Worm (Caenorhabditis elegans) whole organism, L3 larva: ENCODE data around the gene mrp-4.

ENCODE experiments used
- ZK546.5 ChIP-seq: sonication (generic microtip); optimal IDR thresholded peaks from 2 replicates; lab custom pipeline; 2017; ENCODE audit warnings: missing biosample characterization, missing genetic modification characterization
- aly-2 ChIP-seq: fragments of 150-350 bp; optimal IDR thresholded peaks from 2 replicates; lab custom pipeline; 2014; ENCODE audit warnings: missing biosample characterization, missing genetic modification characterization
- ama-1 ChIP-seq: fragments of 150-350 bp; optimal IDR thresholded peaks from 2 replicates; lab custom pipeline; 2018
- ceh-16 ChIP-seq: sonication (generic microtip); optimal IDR thresholded peaks from 2 replicates; lab custom pipeline; 2017; ENCODE audit warnings: missing biosample characterization, missing genetic modification characterization
- ceh-28 ChIP-seq: fragments of 150-350 bp; optimal IDR thresholded peaks from 2 replicates; lab custom pipeline; 2014; ENCODE audit warnings: missing biosample characterization, missing genetic modification reagents, missing genetic modification characterization
- ceh-82 ChIP-seq: fragments of 150-350 bp; optimal IDR thresholded peaks from 2 replicates; lab custom pipeline; 2014; ENCODE audit warnings: missing biosample characterization, missing genetic modification characterization
- ceh-9 ChIP-seq: sonication (generic microtip); optimal IDR thresholded peaks from 2 replicates; lab custom pipeline; 2018; ENCODE audit warnings: missing biosample characterization, missing genetic modification characterization
- daf-12 ChIP-seq: fragments of 150-350 bp; optimal IDR thresholded peaks from 2 replicates; lab custom pipeline; 2014; ENCODE audit warnings: missing biosample characterization, missing genetic modification reagents, missing genetic modification characterization
- egl-27 ChIP-seq: sonication (generic microtip); optimal IDR thresholded peaks from 4 replicates; lab custom pipeline; 2017; ENCODE audit warnings: missing biosample characterization, missing genetic modification reagents, missing genetic modification characterization
- egl-5 ChIP-seq: fragments of 150-350 bp; optimal IDR thresholded peaks from 2 replicates; lab custom pipeline; 2017; ENCODE audit warnings: missing biosample characterization, missing genetic modification reagents, missing genetic modification characterization, inconsistent platforms
- elt-1 ChIP-seq: fragments of 150-350 bp; optimal IDR thresholded peaks from 2 replicates; lab custom pipeline; 2014; ENCODE audit warnings: missing biosample characterization, missing genetic modification characterization
- elt-2 ChIP-seq: sonication (generic microtip); optimal IDR thresholded peaks from 2 replicates; lab custom pipeline; 2016; ENCODE audit warnings: missing genetic modification reagents, mild to moderate bottlenecking, missing genetic modification characterization, missing compliant biosample characterization
- elt-3 ChIP-seq, 3 experiments: fragments of 150-350 bp in 1 of 3; sonication (generic microtip) in 2 of 3; optimal IDR thresholded peaks; 2 replicates in 2 of 3; 4 replicates in 1 of 3; lab custom pipeline; 2014 to 2017; ENCODE audit warnings: missing biosample characterization in 3 of 3, missing genetic modification characterization in 3 of 3
- eor-1 ChIP-seq, 2 experiments: fragments of 150-350 bp; optimal IDR thresholded peaks; 2 replicates each; lab custom pipeline; 2014 to 2018; ENCODE audit warnings: missing biosample characterization in 2 of 2, missing genetic modification characterization in 2 of 2
- fkh-10 ChIP-seq: sonication (generic microtip); optimal IDR thresholded peaks from 2 replicates; lab custom pipeline; 2017; ENCODE audit warnings: missing biosample characterization, missing genetic modification reagents, missing genetic modification characterization
- fkh-2 ChIP-seq: fragments of 150-350 bp; optimal IDR thresholded peaks from 2 replicates; lab custom pipeline; 2014; ENCODE audit warnings: missing biosample characterization, missing genetic modification reagents, missing genetic modification characterization
- fos-1 ChIP-seq: fragments of 150-350 bp; optimal IDR thresholded peaks from 2 replicates; lab custom pipeline; 2014; ENCODE audit warnings: missing biosample characterization, missing genetic modification characterization
- hmg-11 ChIP-seq: sonication (generic microtip); optimal IDR thresholded peaks from 2 replicates; lab custom pipeline; 2016; ENCODE audit warnings: missing genetic modification characterization, missing compliant biosample characterization
- lin-15B ChIP-seq: fragments of 150-350 bp; optimal IDR thresholded peaks from 2 replicates; lab custom pipeline; 2014; ENCODE audit warnings: missing biosample characterization, missing genetic modification characterization
- lin-39 ChIP-seq: fragments of 150-350 bp; optimal IDR thresholded peaks from 2 replicates; lab custom pipeline; 2018; ENCODE audit warnings: missing biosample characterization, missing genetic modification reagents, missing genetic modification characterization
- mml-1 ChIP-seq: fragments of 150-350 bp; sonication (generic microtip); optimal IDR thresholded peaks from 3 replicates; lab custom pipeline; 2014; ENCODE audit warnings: missing biosample characterization, missing genetic modification characterization
- nfya-1 ChIP-seq: sonication (generic microtip); optimal IDR thresholded peaks from 2 replicates; lab custom pipeline; 2017; ENCODE audit warnings: missing genetic modification characterization, mild to moderate bottlenecking, missing compliant biosample characterization, antibody characterized with exemption, moderate library complexity; ENCODE audit not compliant: insufficient read depth
- nhr-11 ChIP-seq: fragments of 150-350 bp; optimal IDR thresholded peaks from 2 replicates; lab custom pipeline; 2014; ENCODE audit warnings: missing biosample characterization, missing genetic modification characterization
- nhr-12 ChIP-seq: fragments of 150-350 bp; optimal IDR thresholded peaks from 2 replicates; lab custom pipeline; 2014; ENCODE audit warnings: missing biosample characterization, missing genetic modification characterization
- nhr-237 ChIP-seq: fragments of 150-350 bp; optimal IDR thresholded peaks from 2 replicates; lab custom pipeline; 2014; ENCODE audit warnings: missing biosample characterization, missing genetic modification characterization
- nhr-25 ChIP-seq: sonication (generic microtip); optimal IDR thresholded peaks from 2 replicates; lab custom pipeline; 2017; ENCODE audit warnings: missing biosample characterization, missing genetic modification characterization
- nhr-43 ChIP-seq: sonication (generic microtip); optimal IDR thresholded peaks from 2 replicates; lab custom pipeline; 2016; ENCODE audit warnings: mild to moderate bottlenecking, missing genetic modification characterization, missing compliant biosample characterization; ENCODE audit not compliant: poor library complexity, severe bottlenecking
- nhr-67 ChIP-seq: fragments of 150-350 bp; optimal IDR thresholded peaks from 2 replicates; lab custom pipeline; 2014; ENCODE audit warnings: missing biosample characterization, missing genetic modification characterization
- pha-4 ChIP-seq: fragments of 150-350 bp; optimal IDR thresholded peaks from 2 replicates; lab custom pipeline; 2014; ENCODE audit warnings: missing biosample characterization, missing genetic modification reagents, missing genetic modification characterization
- pqm-1 ChIP-seq: fragments of 150-350 bp; optimal IDR thresholded peaks from 2 replicates; lab custom pipeline; 2017; ENCODE audit warnings: missing biosample characterization, missing genetic modification characterization, inconsistent platforms
- sea-2 ChIP-seq: fragments of 150-350 bp; sonication (generic microtip); optimal IDR thresholded peaks from 4 replicates; lab custom pipeline; 2014; ENCODE audit warnings: missing biosample characterization, missing genetic modification reagents, missing genetic modification characterization
- skn-1 ChIP-seq: fragments of 150-350 bp; optimal IDR thresholded peaks from 2 replicates; lab custom pipeline; 2014; ENCODE audit warnings: missing biosample characterization, missing genetic modification characterization
- tbx-2 ChIP-seq: sonication (generic microtip); optimal IDR thresholded peaks from 2 replicates; lab custom pipeline; 2016; ENCODE audit warnings: mild to moderate bottlenecking, missing genetic modification characterization, missing compliant biosample characterization
- unc-39 ChIP-seq: sonication (generic microtip); optimal IDR thresholded peaks from 4 replicates; lab custom pipeline; 2017; ENCODE audit warnings: missing biosample characterization, missing genetic modification characterization
- unc-62 ChIP-seq: fragments of 150-350 bp; sonication (generic microtip); optimal IDR thresholded peaks from 4 replicates; lab custom pipeline; 2014; ENCODE audit warnings: missing biosample characterization, missing genetic modification reagents, missing genetic modification characterization
- zag-1 ChIP-seq: fragments of 150-350 bp; optimal IDR thresholded peaks from 2 replicates; lab custom pipeline; 2014; ENCODE audit warnings: missing biosample characterization, missing genetic modification characterization
- ztf-4 ChIP-seq: fragments of 150-350 bp; optimal IDR thresholded peaks from 2 replicates; lab custom pipeline; 2014; ENCODE audit warnings: missing biosample characterization, missing genetic modification characterization

The mrp-4 gene

DNA sequence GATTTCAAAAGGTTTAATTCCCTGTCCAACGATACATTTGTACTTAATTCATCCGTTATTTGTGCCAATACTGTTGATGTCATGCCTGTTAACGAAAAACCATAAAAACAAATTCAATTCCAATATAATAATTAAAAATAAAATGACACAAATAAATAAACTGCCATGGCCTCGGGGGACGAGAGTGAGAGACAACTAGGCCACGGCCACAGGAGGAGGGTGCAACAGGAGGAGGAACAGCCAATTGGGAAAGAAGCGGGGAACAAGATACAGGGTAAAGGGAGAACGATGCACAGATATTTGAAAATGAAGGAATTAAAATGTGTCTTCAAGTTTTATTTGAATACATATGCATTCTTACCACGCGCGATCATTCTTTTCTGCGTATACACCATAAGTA is 33.3 kb downstream of the mrp-4 start, which contains the start of gene F21G4.6:
TSS of gene F21G4.6 (minus strand) at position 87 of the 400 bp plus-strand sequence.
- TF ChIP-seq elt-2 (tag; lab: Kevin White, UChicago) (no peak), egl-5 (tag; lab: Kevin White, UChicago) (no peak), nfya-1 (peak; percentile 78), ztf-4 (tag; lab: Kevin White, UChicago) (no peak), fos-1 (no peak), nhr-11 (tag; lab: Kevin White, UChicago) (no peak)

DNA sequence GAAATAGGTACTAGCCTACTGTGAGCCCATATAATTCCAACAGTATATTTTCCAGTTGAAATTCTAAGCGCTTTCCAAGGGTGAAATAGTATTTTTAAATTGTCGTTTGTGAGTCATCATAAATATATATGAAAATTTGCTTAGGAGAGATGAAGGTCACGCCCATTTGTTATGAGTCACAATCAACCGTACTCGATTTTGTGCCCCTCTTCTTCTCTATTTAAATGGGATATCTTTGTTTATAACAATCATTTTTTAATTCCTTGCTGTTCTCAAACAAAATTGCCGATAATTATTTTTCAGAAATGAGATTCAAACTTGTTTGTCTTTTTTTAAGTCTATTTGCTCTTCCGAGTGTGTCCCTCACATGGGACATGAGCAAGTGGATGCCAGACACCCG is 34.9 kb downstream of the mrp-4 start, which contains the start of gene folr-1:
TSS of gene folr-1 (plus strand) at position 301 of the 400 bp plus-strand sequence.
- no peak for TF ChIP-seq nhr-237
- no peak for TF ChIP-seq fkh-2 (tag; lab: Kevin White, UChicago)
- TF ChIP-seq fkh-10 (GFP tag; lab: Kevin White, UChicago) = no peak
- no peak for TF ChIP-seq egl-27 (tag; lab: Kevin White, UChicago)
- TF ChIP-seq nhr-11 (tag; lab: Kevin White, UChicago) = no peak
- TF ChIP-seq nhr-43 (tag; lab: Kevin White, UChicago) = no peak
- no peak for TF ChIP-seq zag-1 (tag; lab: Kevin White, UChicago)
- TF ChIP-seq daf-12 (tag; lab: Kevin White, UChicago) = no peak
- TF ChIP-seq nhr-25 = no peak

DNA sequence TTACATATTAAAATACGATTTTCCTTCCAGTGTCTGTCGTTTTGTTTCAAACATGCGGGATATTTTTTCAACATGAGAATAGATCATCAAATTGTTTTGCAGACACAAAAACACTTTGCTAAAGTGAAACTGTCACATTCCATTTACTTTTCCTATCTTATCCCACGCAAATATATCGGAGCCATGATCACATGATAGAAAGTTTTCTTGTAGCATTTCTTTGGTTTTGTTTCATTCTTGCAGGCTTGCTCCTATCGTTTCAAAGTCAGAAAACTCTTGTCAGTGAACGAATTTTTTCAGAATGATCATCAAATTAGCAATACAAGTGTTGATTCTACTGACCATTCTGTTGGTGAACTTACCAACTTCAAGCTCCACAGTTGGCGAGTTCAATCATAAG is 37.2 kb downstream of the mrp-4 start, which contains the start of gene C17G1.2:
TSS of gene C17G1.2 (plus strand) at position 301 of the 400 bp plus-strand sequence.
- no peak for TF ChIP-seq aly-2 (tag; lab: Kevin White, UChicago)

DNA sequence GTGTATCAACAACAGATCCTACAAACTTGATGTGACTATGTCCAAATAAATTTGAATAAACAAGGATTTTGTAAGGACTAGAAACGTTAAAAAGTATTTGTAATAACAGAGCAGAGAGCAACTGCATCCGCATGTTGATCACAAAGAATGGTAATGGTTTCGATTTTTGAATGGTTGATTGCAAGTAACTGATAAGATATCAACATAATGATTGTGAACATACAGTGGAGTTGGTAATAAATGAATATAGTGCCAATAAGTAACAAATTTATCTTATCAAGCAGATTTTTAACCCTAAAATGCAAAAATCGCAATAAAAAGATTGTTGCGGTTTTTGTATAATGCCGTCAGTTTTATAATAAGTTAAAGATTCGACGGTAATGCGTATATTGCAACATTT is 40.9 kb downstream of the mrp-4 start, which contains the start of gene ugt-23:
TSS of gene ugt-23 (minus strand) at position 212 of the 400 bp plus-strand sequence.
- TF ChIP-seq ceh-28 (tag; lab: Kevin White, UChicago) (no peak), elt-2 (tag; lab: Kevin White, UChicago) (peak; percentile 71), zag-1 (tag; lab: Kevin White, UChicago) (no peak), unc-62 (GFP tag; lab: Kevin White, UChicago) (no peak), ZK546.5 (no peak), pqm-1 (peak; percentile 39)

DNA sequence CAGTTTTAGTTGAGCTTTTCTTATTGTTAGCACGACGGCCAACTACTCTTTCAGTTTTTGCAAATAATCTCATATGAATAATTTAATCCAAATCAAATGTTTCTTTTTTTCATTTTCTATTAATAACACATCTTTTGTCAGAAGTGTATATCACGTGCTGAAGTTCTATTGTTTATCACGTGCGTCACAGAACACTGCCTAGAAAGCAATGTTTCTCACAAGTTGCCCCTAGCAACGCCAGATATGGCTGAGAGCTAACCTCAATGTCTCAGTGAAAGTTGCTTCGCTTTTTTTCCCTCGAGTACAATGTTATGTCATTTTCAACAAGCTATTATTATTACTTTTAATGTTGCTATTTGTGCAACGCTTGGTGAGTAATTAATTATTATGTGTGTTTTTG is 43.9 kb downstream of the mrp-4 start:
- peak; percentile 3 for TF ChIP-seq skn-1 (tag; lab: Kevin White, UChicago)
- TF ChIP-seq elt-1 (tag; lab: Kevin White, UChicago) = no peak

DNA sequence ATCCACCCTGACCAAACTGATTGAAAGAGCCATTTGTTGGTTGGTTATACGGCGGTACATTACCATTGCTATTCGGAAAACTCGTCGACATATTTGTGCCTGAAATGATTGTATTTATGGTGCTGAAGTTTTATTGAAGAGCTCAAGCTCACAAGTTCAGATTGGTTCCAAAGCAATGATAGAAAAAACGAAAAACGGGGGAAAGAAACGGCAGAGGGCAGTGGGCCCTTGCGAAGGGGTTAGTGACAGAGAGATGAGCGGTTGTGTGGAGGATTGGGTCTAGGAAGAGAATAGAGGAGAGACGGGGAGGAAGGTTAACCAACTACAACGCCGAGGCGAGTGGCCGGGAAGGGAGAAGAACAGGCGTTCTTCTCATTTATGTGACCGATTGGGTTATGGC is 47.3 kb downstream of the mrp-4 start, which contains the start of gene nra-3:
TSS of gene nra-3 (minus strand) at position 101 of the 400 bp plus-strand sequence.
- no peak for TF ChIP-seq zag-1 (tag; lab: Kevin White, UChicago)
- no peak for TF ChIP-seq eor-1 (tag; optimal IDR thresholded peaks at IDR 0.05; lab: Kevin White, UChicago)
- TF ChIP-seq nhr-11 (tag; lab: Kevin White, UChicago) = no peak

DNA sequence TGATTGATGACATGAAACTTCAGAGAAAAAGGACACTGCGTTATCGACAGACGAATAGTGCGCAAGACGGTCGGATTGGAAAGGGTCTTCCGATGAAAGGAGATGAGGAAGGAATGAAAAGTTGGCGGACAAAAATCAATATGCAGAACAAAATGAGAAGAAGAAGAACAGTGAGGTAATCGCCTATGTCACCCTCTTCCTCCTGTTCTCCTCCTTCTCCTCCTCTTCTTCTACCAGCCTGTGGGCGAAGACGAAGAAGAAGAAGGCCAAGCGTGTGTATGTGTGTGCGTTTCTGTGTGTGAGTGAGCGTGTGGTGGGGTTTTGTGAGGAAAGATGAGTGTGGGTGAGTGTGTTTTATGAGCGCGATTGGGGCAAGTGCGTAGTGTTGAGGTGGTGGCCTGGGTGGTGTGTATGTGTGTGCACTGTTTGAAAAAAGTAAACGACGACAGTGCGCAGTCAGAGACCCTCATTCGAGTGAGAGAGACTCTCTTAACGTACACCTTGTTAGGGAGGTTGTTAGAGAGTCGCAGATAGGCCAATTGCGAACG is 48.2 kb downstream of the mrp-4 start, which contains the start of gene tsp-21:
TSS of gene tsp-21 (plus strand) at position 146 of the 548 bp plus-strand sequence.
- peak; percentile 85 for TF ChIP-seq pqm-1
- no peak for TF ChIP-seq unc-39 (tag; lab: Kevin White, UChicago)
- TF ChIP-seq ztf-4 (tag; lab: Kevin White, UChicago) = no peak
- peak; percentile 50 for TF ChIP-seq ama-1
- TF ChIP-seq nhr-11 (tag; lab: Kevin White, UChicago) = no peak
- TF ChIP-seq ZK546.5 = no peak
- TF ChIP-seq lin-15B = peak; percentile 50
- peak; percentile 84 for TF ChIP-seq nfya-1
- TF ChIP-seq sea-2 (GFP tag; lab: Kevin White, UChicago) = peak; percentile 33
- peak; percentile 97 for TF ChIP-seq nhr-25
- TF ChIP-seq elt-3 (tag; optimal IDR thresholded peaks at IDR 0.05; lab: Kevin White, UChicago) = no peak
- peak; percentile 66 for TF ChIP-seq skn-1 (tag; lab: Kevin White, UChicago)
- TF ChIP-seq lin-39 (tag; lab: Kevin White, UChicago) = peak; percentile 84
- no peak for TF ChIP-seq nhr-67 (tag; lab: Kevin White, UChicago)
- no peak for TF ChIP-seq zag-1 (tag; lab: Kevin White, UChicago)
- TF ChIP-seq unc-62 (GFP tag; lab: Kevin White, UChicago) = peak; percentile 24
- no peak for TF ChIP-seq ceh-16 (tag; lab: Kevin White, UChicago)
- TF ChIP-seq ceh-82 = no peak
- TF ChIP-seq nhr-12 (tag; lab: Kevin White, UChicago) = no peak
- TF ChIP-seq daf-12 (tag; lab: Kevin White, UChicago) = no peak
- no peak for TF ChIP-seq eor-1 (tag; optimal IDR thresholded peaks at IDR 0.05; lab: Kevin White, UChicago)
- no peak for TF ChIP-seq fkh-2 (tag; lab: Kevin White, UChicago)
- peak; percentile 84 for TF ChIP-seq hmg-11 (tag; lab: Kevin White, UChicago)
- peak; percentile 80 for TF ChIP-seq elt-2 (tag; lab: Kevin White, UChicago)
- TF ChIP-seq mml-1 (tag; lab: Kevin White, UChicago) = no peak
- TF ChIP-seq tbx-2 (tag; lab: Kevin White, UChicago) = peak; percentile 15
- peak; percentile 72 for TF ChIP-seq nhr-43 (tag; lab: Kevin White, UChicago)
- peak; percentile 94 for TF ChIP-seq pha-4 (tag; lab: Kevin White, UChicago)
- TF ChIP-seq fkh-10 (GFP tag; lab: Kevin White, UChicago) = no peak
- peak; percentile 55 for TF ChIP-seq ceh-28 (tag; lab: Kevin White, UChicago)
- no peak for TF ChIP-seq ceh-9
